Worm (Caenorhabditis elegans) whole organism, L4 larva: Measurements from ENCODE around the gene gpx-6.

Experiments used
- F10B5.3 ChIP-seq: sonication (generic microtip); optimal IDR thresholded peaks from 2 replicates; lab custom pipeline; 2016; ENCODE audit warnings: mild to moderate bottlenecking, missing genetic modification characterization, missing compliant biosample characterization
- F26F4.8 ChIP-seq: fragments of 200-800 bp; sonication (Bioruptor generic); conservative IDR thresholded peaks from 2 replicates; pipeline ENCODE4 v1.3.6; 2022; ENCODE audit warnings: missing genetic modification characterization, missing compliant biosample characterization
- F49E8.2 ChIP-seq: sonication (generic microtip); optimal IDR thresholded peaks from 2 replicates; lab custom pipeline; 2016; ENCODE audit warnings: missing compliant biosample characterization, mild to moderate bottlenecking, missing genetic modification characterization, borderline replicate concordance
- T20F7.1 ChIP-seq: fragments of 200-800 bp; sonication (Bioruptor generic); optimal IDR thresholded peaks from 2 replicates; lab custom pipeline; 2018; ENCODE audit warnings: mild to moderate bottlenecking, missing genetic modification characterization, missing compliant biosample characterization
- Y105C5A.15 ChIP-seq: fragments of 200-800 bp; sonication (Bioruptor generic); IDR thresholded peaks from 2 replicates; pipeline ENCODE4 v1.3.6; 2022; ENCODE audit warnings: missing genetic modification characterization, missing compliant biosample characterization
- aha-1 ChIP-seq: fragments of 150-350 bp; peaks from one replicate; lab custom pipeline; 2014; ENCODE audit warnings: missing biosample characterization, missing genetic modification characterization
- ama-1 ChIP-seq: fragments of 150-350 bp; optimal IDR thresholded peaks from 2 replicates; lab custom pipeline; 2014; ENCODE audit warnings: inconsistent platforms, mixed read lengths
- attf-4 ChIP-seq: sonication (generic microtip); optimal IDR thresholded peaks from 3 replicates; lab custom pipeline; 2017; ENCODE audit warnings: missing biosample characterization, missing genetic modification characterization
- ceh-28 ChIP-seq: fragments of 150-350 bp; optimal IDR thresholded peaks from 2 replicates; lab custom pipeline; 2014; ENCODE audit warnings: missing biosample characterization, missing genetic modification reagents, missing genetic modification characterization
- ceh-44 ChIP-seq: fragments of 200-800 bp; sonication (Bioruptor generic); IDR thresholded peaks from 2 replicates; pipeline ENCODE4 v1.3.6; 2022; ENCODE audit warnings: missing genetic modification reagents, missing genetic modification characterization, missing compliant biosample characterization
- ceh-82 ChIP-seq: sonication (generic microtip); optimal IDR thresholded peaks from 2 replicates; lab custom pipeline; 2017; ENCODE audit warnings: missing biosample characterization, missing genetic modification characterization
- ces-1 ChIP-seq: fragments of 150-350 bp; sonication (generic microtip); optimal IDR thresholded peaks from 4 replicates; lab custom pipeline; 2014; ENCODE audit warnings: missing biosample characterization, missing genetic modification reagents, missing genetic modification characterization
- cey-2 ChIP-seq: sonication (generic microtip); optimal IDR thresholded peaks from 3 replicates; lab custom pipeline; 2017; ENCODE audit warnings: missing genetic modification characterization, mild to moderate bottlenecking, missing compliant biosample characterization, antibody characterized with exemption, borderline replicate concordance; ENCODE audit not compliant: insufficient read depth
- ctbp-1 ChIP-seq: fragments of 200-800 bp; sonication (Bioruptor generic); IDR thresholded peaks from 2 replicates; pipeline ENCODE4 v1.3.6; 2022; ENCODE audit warnings: missing genetic modification reagents, missing genetic modification characterization, missing compliant biosample characterization
- daf-16 ChIP-seq, 3 experiments: sonication (generic microtip); optimal IDR thresholded peaks; 2 replicates each; lab custom pipeline; 2016 to 2017; ENCODE audit warnings: missing genetic modification characterization in 3 of 3, missing genetic modification reagents in 3 of 3, mild to moderate bottlenecking in 2 of 3, missing compliant biosample characterization in 2 of 3, missing biosample characterization in 1 of 3, moderate library complexity in 1 of 3
- dmd-6 ChIP-seq: fragments of 200-800 bp; sonication (Bioruptor generic); IDR thresholded peaks from 2 replicates; pipeline ENCODE4 v1.3.6; 2022; ENCODE audit warnings: missing genetic modification reagents, missing genetic modification characterization, missing compliant biosample characterization
- dmd-9 ChIP-seq: fragments of 200-800 bp; sonication (Bioruptor generic); IDR thresholded peaks from 2 replicates; pipeline ENCODE4 v1.3.6; 2022; ENCODE audit warnings: missing genetic modification reagents, missing genetic modification characterization, missing compliant biosample characterization
- duxl-1 ChIP-seq: sonication (generic microtip); optimal IDR thresholded peaks from 2 replicates; lab custom pipeline; 2016; ENCODE audit warnings: mild to moderate bottlenecking, missing genetic modification characterization, moderate library complexity, missing compliant biosample characterization; ENCODE audit not compliant: poor library complexity
- fkh-10 ChIP-seq: fragments of 150-350 bp; optimal IDR thresholded peaks from 2 replicates; lab custom pipeline; 2014; ENCODE audit warnings: missing biosample characterization, missing genetic modification reagents, missing genetic modification characterization
- fos-1 ChIP-seq: fragments of 150-350 bp; optimal IDR thresholded peaks from 2 replicates; lab custom pipeline; 2014; ENCODE audit warnings: missing biosample characterization, missing genetic modification characterization
- hlh-30 ChIP-seq: sonication (generic microtip); optimal IDR thresholded peaks from 2 replicates; lab custom pipeline; 2017; ENCODE audit warnings: antibody characterized with exemption, mild to moderate bottlenecking, missing genetic modification characterization, missing compliant biosample characterization; ENCODE audit not compliant: insufficient read depth
- lim-7 ChIP-seq: fragments of 200-800 bp; sonication (Bioruptor generic); IDR thresholded peaks from 2 replicates; pipeline ENCODE4 v1.3.6; 2022; ENCODE audit warnings: missing genetic modification characterization, missing compliant biosample characterization
- lin-13 ChIP-seq: fragments of 150-350 bp; optimal IDR thresholded peaks from 2 replicates; lab custom pipeline; 2014; ENCODE audit warnings: missing biosample characterization, missing genetic modification reagents, missing genetic modification characterization
- lin-38 ChIP-seq: fragments of 200-800 bp; sonication (Bioruptor generic); IDR thresholded peaks from 2 replicates; pipeline ENCODE4 v1.3.6; 2022; ENCODE audit warnings: missing genetic modification reagents, missing genetic modification characterization, missing compliant biosample characterization
- lin-39 ChIP-seq: fragments of 150-350 bp; optimal IDR thresholded peaks from 2 replicates; lab custom pipeline; 2014; ENCODE audit warnings: missing biosample characterization, missing genetic modification reagents, missing genetic modification characterization
- lsy-2 ChIP-seq, 2 experiments: fragments of 150-350 bp in 1 of 2; sonication (generic microtip) in 1 of 2; optimal IDR thresholded peaks; 2 replicates each; lab custom pipeline; 2014 to 2017; ENCODE audit warnings: missing biosample characterization in 2 of 2, missing genetic modification characterization in 2 of 2
- mdl-1 ChIP-seq, 2 experiments: fragments of 150-350 bp in 1 of 2; sonication (generic microtip) in 1 of 2; optimal IDR thresholded peaks; 2 replicates each; lab custom pipeline; 2014 to 2017; ENCODE audit warnings: missing biosample characterization in 2 of 2, missing genetic modification characterization in 2 of 2
- mep-1 ChIP-seq: fragments of 150-350 bp; sonication (generic microtip); optimal IDR thresholded peaks from 3 replicates; lab custom pipeline; 2014; ENCODE audit warnings: missing biosample characterization, missing genetic modification characterization
- mxl-3 ChIP-seq: fragments of 200-800 bp; sonication (Bioruptor generic); optimal IDR thresholded peaks from 2 replicates; lab custom pipeline; 2018; ENCODE audit warnings: mild to moderate bottlenecking, missing genetic modification characterization, missing compliant biosample characterization
- nhr-11 ChIP-seq: fragments of 150-350 bp; optimal IDR thresholded peaks from 2 replicates; lab custom pipeline; 2014; ENCODE audit warnings: missing biosample characterization, missing genetic modification characterization
- nhr-48 ChIP-seq: sonication (generic microtip); optimal IDR thresholded peaks from 2 replicates; lab custom pipeline; 2016; ENCODE audit warnings: mild to moderate bottlenecking, missing genetic modification characterization, missing compliant biosample characterization
- nhr-76 ChIP-seq: fragments of 150-350 bp; optimal IDR thresholded peaks from 2 replicates; lab custom pipeline; 2014; ENCODE audit warnings: missing biosample characterization, missing genetic modification characterization
- pha-4 ChIP-seq, 2 experiments: fragments of 150-350 bp in 1 of 2; fragments of 200-800 bp in 1 of 2; sonication (Bioruptor generic) in 1 of 2; IDR thresholded peaks in 1 of 2; optimal IDR thresholded peaks in 1 of 2; 2 replicates each; pipeline versions ENCODE4 v1.3.6 to Lab custom; 2014 to 2022; ENCODE audit warnings: missing genetic modification characterization in 2 of 2, missing genetic modification reagents in 2 of 2, missing biosample characterization in 1 of 2, missing compliant biosample characterization in 1 of 2
- php-3 ChIP-seq: fragments of 200-800 bp; sonication (Bioruptor generic); IDR thresholded peaks from 2 replicates; pipeline ENCODE4 v1.3.6; 2022; ENCODE audit warnings: missing genetic modification reagents, missing genetic modification characterization, missing compliant biosample characterization
- pqm-1 ChIP-seq: sonication (generic microtip); optimal IDR thresholded peaks from 2 replicates; lab custom pipeline; 2017; ENCODE audit warnings: missing biosample characterization, missing genetic modification characterization
- rbr-2 ChIP-seq: sonication (generic microtip); optimal IDR thresholded peaks from 2 replicates; lab custom pipeline; 2016; ENCODE audit warnings: missing genotype, missing genetic modification characterization, missing compliant biosample characterization
- sdz-12 ChIP-seq: fragments of 200-800 bp; sonication (Bioruptor generic); optimal IDR thresholded peaks from 2 replicates; lab custom pipeline; 2018; ENCODE audit warnings: mild to moderate bottlenecking, missing genetic modification characterization, missing compliant biosample characterization
- snpc-1.2 ChIP-seq: fragments of 200-800 bp; sonication (Bioruptor generic); IDR thresholded peaks from 2 replicates; pipeline ENCODE4 v1.3.6; 2022; ENCODE audit warnings: missing genetic modification reagents, missing genetic modification characterization, missing compliant biosample characterization
- spr-3 ChIP-seq: fragments of 200-800 bp; sonication (Bioruptor generic); optimal IDR thresholded peaks from 2 replicates; lab custom pipeline; 2018; ENCODE audit warnings: mild to moderate bottlenecking, missing genetic modification characterization, missing compliant biosample characterization
- tag-97 ChIP-seq: fragments of 200-800 bp; sonication (Bioruptor generic); IDR thresholded peaks from 2 replicates; pipeline ENCODE4 v1.3.6; 2022; ENCODE audit warnings: missing genetic modification characterization, missing compliant biosample characterization
- tra-1 ChIP-seq: fragments of 200-800 bp; sonication (Bioruptor generic); IDR thresholded peaks from 2 replicates; pipeline ENCODE4 v1.3.6; 2022; ENCODE audit warnings: missing genetic modification reagents, missing genetic modification characterization, missing compliant biosample characterization
- unc-130 ChIP-seq: sonication (generic microtip); optimal IDR thresholded peaks from 2 replicates; lab custom pipeline; 2016; ENCODE audit warnings: missing genetic modification reagents, missing genetic modification characterization, missing compliant biosample characterization
- unc-39 ChIP-seq: sonication (generic microtip); optimal IDR thresholded peaks from 2 replicates; lab custom pipeline; 2017; ENCODE audit warnings: missing biosample characterization, missing genetic modification characterization
- unc-62 ChIP-seq, 3 experiments: fragments of 150-350 bp in 1 of 3; sonication (generic microtip); optimal IDR thresholded peaks in 2 of 3; peaks in 1 of 3; 1 replicate in 1 of 3; 2 replicates in 2 of 3; lab custom pipeline; 2014 to 2017; ENCODE audit warnings: missing biosample characterization in 3 of 3, missing genetic modification characterization in 3 of 3, missing genetic modification reagents in 3 of 3, missing genotype in 1 of 3
- zag-1 ChIP-seq: fragments of 150-350 bp; optimal IDR thresholded peaks from 2 replicates; lab custom pipeline; 2014; ENCODE audit warnings: missing biosample characterization, missing genetic modification characterization
- zfp-2 ChIP-seq: sonication (generic microtip); optimal IDR thresholded peaks from 2 replicates; lab custom pipeline; 2016; ENCODE audit warnings: mild to moderate bottlenecking, missing genetic modification characterization, missing compliant biosample characterization
- zfp-3 ChIP-seq: fragments of 200-800 bp; sonication (Bioruptor generic); conservative IDR thresholded peaks from 2 replicates; pipeline ENCODE4 v1.3.6; 2022; ENCODE audit warnings: missing genetic modification reagents, missing genetic modification characterization, missing compliant biosample characterization
- zip-11 ChIP-seq: fragments of 200-800 bp; sonication (Bioruptor generic); IDR thresholded peaks from 2 replicates; pipeline ENCODE4 v1.3.6; 2022; ENCODE audit warnings: missing genetic modification characterization, missing compliant biosample characterization
- zip-2 ChIP-seq: fragments of 150-350 bp; optimal IDR thresholded peaks from 2 replicates; lab custom pipeline; 2014; ENCODE audit warnings: missing biosample characterization, missing genetic modification characterization
- ztf-7 ChIP-seq: fragments of 150-350 bp; optimal IDR thresholded peaks from 2 replicates; lab custom pipeline; 2014; ENCODE audit warnings: missing biosample characterization, missing genetic modification characterization

The gpx-6 gene

ce11 chrIV:8252856-8253255, 30.9 kb downstream of the gpx-6 start (continued):
- TF ChIP-seq cey-2 (tag; lab: Kevin White, UChicago) (no peak), sdz-12 (peak; percentile 83), unc-39 (tag; lab: Kevin White, UChicago) (no peak), unc-130 (GFP tag; lab: Kevin White, UChicago) (peak; percentile 80), lin-38 (GFP tag; lab: Robert Waterston, UW) (peak; percentile 83), snpc-1.2 (GFP tag; lab: Robert Waterston, UW) (peak; percentile 93; the same call in 1 of the 2 replicates), dmd-9 (GFP tag; lab: Robert Waterston, UW) (0 out of 2 replicates have a peak, but pooled peaks have one; percentile 49), ama-1 (lab: Kevin White, UChicago) (no peak), fos-1 (no peak), zag-1 (tag; lab: Kevin White, UChicago) (no peak), ceh-28 (tag; lab: Kevin White, UChicago) (no peak), zip-2 (tag; lab: Kevin White, UChicago) (peak; percentile 25), mdl-1 (tag; optimal IDR thresholded peaks at IDR 0.05; lab: Kevin White, UChicago) (peak; percentile 1 to 71), zfp-2 (tag; lab: Kevin White, UChicago) (peak; percentile 56), lin-13 (GFP tag; lab: Kevin White, UChicago) (peak; percentile 79), pha-4 (GFP tag; IDR thresholded peaks at IDR 0.05; lab: Robert Waterston, UW) (peak; percentile 95), pha-4 (tag; optimal IDR thresholded peaks at IDR 0.05; lab: Kevin White, UChicago) (no peak), ceh-44 (no peak), hlh-30 (tag; lab: Kevin White, UChicago) (peak; percentile 77), lsy-2 (tag; optimal IDR thresholded peaks at IDR 0.05; lab: Kevin White, UChicago) (peak in 1 of 2 experiments; percentile 67), ces-1 (no peak), mxl-3 (GFP tag; lab: Kevin White, UChicago) (peak; percentile 64), F10B5.3 (tag; lab: Kevin White, UChicago) (peak; percentile 56), aha-1 (tag; lab: Kevin White, UChicago) (peak; percentile 95), nhr-48 (tag; lab: Kevin White, UChicago) (peak; percentile 70), Y105C5A.15 (peak; percentile 93; the same call in 1 of the 2 replicates), duxl-1 (peak; percentile 79), php-3 (GFP tag; lab: Robert Waterston, UW) (peak; percentile 84), F49E8.2 (tag; lab: Kevin White, UChicago) (peak; percentile 74), tra-1 (GFP tag; lab: Robert Waterston, UW) (peak; percentile 83), F26F4.8 (GFP tag; lab: Robert Waterston, UW) (peak; percentile 98), ctbp-1 (GFP tag; lab: Robert Waterston, UW) (no peak; the same call in 1 of the 2 replicates), T20F7.1 (GFP tag; lab: Kevin White, UChicago) (peak; percentile 58), unc-62 (GFP tag; optimal IDR thresholded peaks at IDR 0.05 in 1 of 2; lab: Kevin White, UChicago) (no peak), unc-62 (tag; optimal IDR thresholded peaks at IDR 0.05; lab: Kevin White, UChicago) (no peak), rbr-2 (tag; lab: Kevin White, UChicago) (peak; percentile 72), attf-4 (tag; lab: Kevin White, UChicago) (no peak), tag-97 (no peak), spr-3 (peak; percentile 58), pqm-1 (peak; percentile 46), fkh-10 (GFP tag; lab: Kevin White, UChicago) (no peak), mep-1 (peak; percentile 84), lim-7 (GFP tag; lab: Robert Waterston, UW) (no peak; the same call in 1 of the 2 replicates), lin-39 (tag; lab: Kevin White, UChicago) (no peak), nhr-76 (tag; lab: Kevin White, UChicago) (no peak), zip-11 (GFP tag; lab: Robert Waterston, UW) (peak; percentile 79), nhr-11 (tag; lab: Kevin White, UChicago) (no peak), ztf-7 (tag; lab: Kevin White, UChicago) (no peak), zfp-3 (GFP tag; lab: Robert Waterston, UW) (peak; percentile 73), dmd-6 (GFP tag; lab: Robert Waterston, UW) (peak; percentile 78), ceh-82 (no peak), daf-16 (GFP tag; optimal IDR thresholded peaks at IDR 0.05; lab: Kevin White, UChicago) (peak; percentile 37 to 90), daf-16 (tag; optimal IDR thresholded peaks at IDR 0.05; lab: Kevin White, UChicago) (peak; percentile 76)
